Fruit fly (Drosophila melanogaster) whole organism, embryonic: ENCODE results near the gene CG9498.

Source experiments
- Abd-B ChIP-seq: fragments of 200-800 bp; sonication (Bioruptor generic); optimal IDR thresholded peaks from 2 replicates; lab custom pipeline; 2018; ENCODE audit warnings: missing biosample characterization, mild to moderate bottlenecking, missing genetic modification characterization, moderate library complexity
- Atf3 ChIP-seq: fragments of 200-800 bp; sonication (Bioruptor generic); optimal IDR thresholded peaks from 3 replicates; lab custom pipeline; 2016; ENCODE audit warnings: missing biosample characterization, missing genetic modification characterization
- CG10321 ChIP-seq: fragments of 200-800 bp; sonication (Bioruptor generic); IDR thresholded peaks from 2 replicates; pipeline ENCODE4 v1.3.6; 2022; ENCODE audit warnings: missing biosample characterization, missing genetic modification characterization
- CG11085 ChIP-seq: fragments of 200-800 bp; sonication (Bioruptor generic); IDR thresholded peaks from 2 replicates; pipeline ENCODE4 v1.3.6; 2022; ENCODE audit warnings: missing biosample characterization, missing genetic modification characterization
- CG11247 ChIP-seq: fragments of 200-800 bp; sonication (Bioruptor generic); IDR thresholded peaks from 2 replicates; pipeline ENCODE4 v1.3.6; 2022; ENCODE audit warnings: missing biosample characterization, missing genetic modification characterization
- CG12155 ChIP-seq: fragments of 200-800 bp; sonication (Bioruptor generic); optimal IDR thresholded peaks from 3 replicates; lab custom pipeline; 2016; ENCODE audit warnings: missing biosample characterization, missing genetic modification characterization
- CG12744 ChIP-seq: fragments of 200-800 bp; sonication (Bioruptor generic); optimal IDR thresholded peaks from 2 replicates; lab custom pipeline; 2016; ENCODE audit warnings: missing biosample characterization, missing genetic modification characterization
- CG12769 ChIP-seq: fragments of 200-800 bp; sonication (Bioruptor generic); optimal IDR thresholded peaks from 2 replicates; lab custom pipeline; 2019; ENCODE audit warnings: missing biosample characterization, mild to moderate bottlenecking, missing genetic modification characterization, moderate library complexity
- CG13123 ChIP-seq: fragments of 200-800 bp; sonication (Bioruptor generic); optimal IDR thresholded peaks from 2 replicates; lab custom pipeline; 2016; ENCODE audit warnings: missing biosample characterization, missing genetic modification characterization
- CG14860 ChIP-seq: fragments of 200-800 bp; sonication (Bioruptor generic); IDR thresholded peaks from 3 replicates; pipeline ENCODE4 v1.3.6; 2022; ENCODE audit warnings: missing biosample characterization, missing genetic modification characterization; ENCODE audit not compliant: partially characterized antibody
- CG1603 ChIP-seq: fragments of 200-800 bp; sonication (Bioruptor generic); optimal IDR thresholded peaks from 2 replicates; lab custom pipeline; 2019; ENCODE audit warnings: missing biosample characterization, mild to moderate bottlenecking, missing genetic modification characterization, moderate library complexity
- CG30020 ChIP-seq: fragments of 200-800 bp; optimal IDR thresholded peaks from 2 replicates; lab custom pipeline; 2019; ENCODE audit warnings: missing biosample characterization, mild to moderate bottlenecking, missing genetic modification characterization, moderate library complexity
- CG32767 ChIP-seq: fragments of 200-800 bp; sonication (Bioruptor generic); IDR thresholded peaks from 2 replicates; pipeline ENCODE4 v1.3.6; 2022; ENCODE audit warnings: missing biosample characterization, missing genetic modification characterization
- CG34224 ChIP-seq: fragments of 200-800 bp; sonication (Bioruptor generic); IDR thresholded peaks from 3 replicates; pipeline ENCODE4 v1.3.6; 2022; ENCODE audit warnings: missing biosample characterization, missing genetic modification characterization; ENCODE audit not compliant: partially characterized antibody
- CG34422 ChIP-seq: fragments of 200-800 bp; sonication (Bioruptor generic); IDR thresholded peaks from 3 replicates; pipeline ENCODE4 v1.3.6; 2022; ENCODE audit warnings: missing biosample characterization, missing genetic modification characterization
- CG3726 ChIP-seq: fragments of 200-800 bp; sonication (Bioruptor generic); IDR thresholded peaks from 3 replicates; pipeline ENCODE4, ENCODE4 v1.3.6; 2022; ENCODE audit warnings: missing biosample characterization, missing genetic modification characterization
- CG3847 ChIP-seq: fragments of 200-800 bp; sonication (Bioruptor generic); IDR thresholded peaks from 2 replicates; pipeline ENCODE4 v1.3.6; 2022; ENCODE audit warnings: missing biosample characterization, missing genetic modification characterization
- CG4360 ChIP-seq: fragments of 200-800 bp; sonication (Bioruptor generic); IDR thresholded peaks from 2 replicates; pipeline ENCODE4 v1.3.6; 2022; ENCODE audit warnings: missing biosample characterization, missing genetic modification characterization
- CG4404 ChIP-seq: fragments of 200-800 bp; sonication (Bioruptor generic); IDR thresholded peaks from 2 replicates; pipeline ENCODE4 v1.3.6; 2022; ENCODE audit warnings: missing biosample characterization, missing genetic modification characterization
- CG6765 ChIP-seq: fragments of 200-800 bp; sonication (Bioruptor generic); optimal IDR thresholded peaks from 3 replicates; lab custom pipeline; 2017; ENCODE audit warnings: missing biosample characterization, mild to moderate bottlenecking, missing genetic modification characterization
- CG7963 ChIP-seq: fragments of 200-800 bp; sonication (Bioruptor generic); IDR thresholded peaks from 3 replicates; pipeline ENCODE4 v1.3.6; 2022; ENCODE audit warnings: missing biosample characterization, missing genetic modification characterization; ENCODE audit not compliant: partially characterized antibody
- CTCF ChIP-seq: fragments of 200-800 bp; sonication (Bioruptor generic); optimal IDR thresholded peaks from 2 replicates; lab custom pipeline; 2017; ENCODE audit warnings: missing biosample characterization, mild to moderate bottlenecking, missing genetic modification characterization, moderate library complexity
- HLH4C ChIP-seq: fragments of 200-800 bp; sonication (Bioruptor generic); IDR thresholded peaks from 3 replicates; pipeline ENCODE4 v1.3.6; 2022; ENCODE audit warnings: missing biosample characterization, missing genetic modification characterization; ENCODE audit not compliant: partially characterized antibody
- Hr78 ChIP-seq, 2 experiments: fragments of 200-800 bp in 1 of 2; fragments of >200 bp in 1 of 2; sonication (Bioruptor generic) in 1 of 2; optimal IDR thresholded peaks; 2 replicates each; lab custom pipeline; 2017 to 2019; ENCODE audit warnings: missing biosample characterization in 2 of 2, missing genetic modification characterization in 2 of 2, mild to moderate bottlenecking in 1 of 2, moderate library complexity in 1 of 2
- Hsf ChIP-seq: fragments of 200-800 bp; sonication (Bioruptor generic); optimal IDR thresholded peaks from 3 replicates; lab custom pipeline; 2016; ENCODE audit warnings: missing biosample characterization, missing genetic modification characterization
- NC2α ChIP-seq: fragments of 200-800 bp; sonication (Bioruptor generic); optimal IDR thresholded peaks from 2 replicates; lab custom pipeline; 2016; ENCODE audit warnings: missing biosample characterization, missing genetic modification characterization
- NFAT ChIP-seq: fragments of 200-800 bp; sonication (Bioruptor generic); IDR thresholded peaks from 2 replicates; pipeline ENCODE4 v1.3.6; 2022; ENCODE audit warnings: missing biosample characterization, missing genetic modification characterization
- Neu2 ChIP-seq: fragments of 200-800 bp; sonication (Bioruptor generic); optimal IDR thresholded peaks from 3 replicates; lab custom pipeline; 2016; ENCODE audit warnings: missing biosample characterization, missing genetic modification characterization, borderline replicate concordance
- Ssrp ChIP-seq: fragments of 200-800 bp; sonication (Bioruptor generic); optimal IDR thresholded peaks from 2 replicates; lab custom pipeline; 2018; ENCODE audit warnings: missing biosample characterization, mild to moderate bottlenecking, missing genetic modification characterization, moderate library complexity
- btn ChIP-seq: fragments of 200-800 bp; sonication (Bioruptor generic); optimal IDR thresholded peaks from 2 replicates; lab custom pipeline; 2016; ENCODE audit warnings: missing biosample characterization, missing genetic modification characterization
- cg ChIP-seq: fragments of 200-800 bp; sonication (Bioruptor generic); optimal IDR thresholded peaks from 3 replicates; lab custom pipeline; 2019; ENCODE audit warnings: missing biosample characterization, mild to moderate bottlenecking, missing genetic modification characterization, moderate library complexity
- dan ChIP-seq: fragments of 200-800 bp; sonication (Bioruptor generic); IDR thresholded peaks from 2 replicates; pipeline ENCODE4 v1.3.6; 2022; ENCODE audit warnings: missing biosample characterization, missing genetic modification characterization
- gro ChIP-seq: fragments of 200-800 bp; sonication (Bioruptor generic); optimal IDR thresholded peaks from 2 replicates; lab custom pipeline; 2016; ENCODE audit warnings: missing biosample characterization, missing genetic modification characterization
- gsb ChIP-seq: fragments of 200-800 bp; sonication (Bioruptor generic); IDR thresholded peaks from 2 replicates; pipeline ENCODE4 v1.3.6; 2022; ENCODE audit warnings: missing biosample characterization, missing genetic modification characterization
- jumu ChIP-seq: fragments of 200-800 bp; sonication (Bioruptor generic); optimal IDR thresholded peaks from 3 replicates; lab custom pipeline; 2016; ENCODE audit warnings: missing biosample characterization, missing genetic modification characterization
- lmd ChIP-seq: fragments of 200-800 bp; sonication (Bioruptor generic); IDR thresholded peaks from 2 replicates; pipeline ENCODE4 v1.3.6; 2022; ENCODE audit warnings: missing biosample characterization, missing genetic modification characterization
- pb ChIP-seq: fragments of 200-800 bp; sonication (Bioruptor generic); optimal IDR thresholded peaks from 3 replicates; lab custom pipeline; 2016; ENCODE audit warnings: missing biosample characterization, missing genetic modification characterization
- ranshi ChIP-seq: fragments of 200-800 bp; sonication (Bioruptor generic); IDR thresholded peaks from 2 replicates; pipeline ENCODE4 v1.3.6; 2022; ENCODE audit warnings: missing biosample characterization, missing genetic modification characterization
- rib ChIP-seq: fragments of 200-800 bp; sonication (Bioruptor generic); IDR thresholded peaks from 2 replicates; pipeline ENCODE4 v1.3.6; 2022; ENCODE audit warnings: missing biosample characterization, missing genetic modification characterization
- sd ChIP-seq: fragments of 200-800 bp; sonication (Bioruptor generic); optimal IDR thresholded peaks from 3 replicates; lab custom pipeline; 2018; ENCODE audit warnings: missing biosample characterization, mild to moderate bottlenecking, missing genetic modification characterization, moderate library complexity
- sima ChIP-seq: fragments of 200-800 bp; sonication (Bioruptor generic); optimal IDR thresholded peaks from 2 replicates; lab custom pipeline; 2016; ENCODE audit warnings: missing biosample characterization, missing genetic modification characterization
- so ChIP-seq: fragments of 200-800 bp; sonication (Bioruptor generic); IDR thresholded peaks from 3 replicates; pipeline ENCODE4 v1.3.6; 2022; ENCODE audit warnings: missing biosample characterization, missing genetic modification characterization
- sr ChIP-seq: fragments of 200-800 bp; sonication (Bioruptor generic); IDR thresholded peaks from 3 replicates; pipeline ENCODE4 v1.3.6; 2022; ENCODE audit warnings: missing biosample characterization, missing genetic modification characterization
- toy ChIP-seq: fragments of 200-800 bp; sonication (Bioruptor generic); IDR thresholded peaks from 2 replicates; pipeline ENCODE4 v1.3.6; 2022; ENCODE audit warnings: missing biosample characterization, missing genetic modification characterization
- tup ChIP-seq: fragments of 200-800 bp; sonication (Bioruptor generic); optimal IDR thresholded peaks from 2 replicates; lab custom pipeline; 2016; ENCODE audit warnings: missing biosample characterization, mild to moderate bottlenecking, missing genetic modification characterization, moderate library complexity

CG9498 gene

dm6 chr2L:6397149-6397548, 46.3 kb upstream of the CG9498 start, which contains the start of gene CG42369:
CG42369 (minus strand) TSS chr2L:6397249.
- TF ChIP-seq Ssrp (tag; lab: Kevin White, UChicago): no peak
- no peak for TF ChIP-seq CG4360
- no peak for TF ChIP-seq CG11247
- TF ChIP-seq sima: no peak
- TF ChIP-seq CG34422: no peak
- TF ChIP-seq Hsf: no peak
- TF ChIP-seq CG11085: no peak
- no peak for TF ChIP-seq HLH4C (GFP tag; lab: Robert Waterston, UW)
- TF ChIP-seq, all 482 proteins: peak for 0

- TF ChIP-seq CG10321 (GFP tag; lab: Robert Waterston, UW) (no peak), CTCF (GFP tag; lab: Kevin White, UChicago) (peak; percentile 74), NFAT (GFP tag; lab: Robert Waterston, UW) (0 out of 2 replicates have a peak, but pooled peaks have one; percentile 2)
These were observed 40.6 kb upstream of the CG9498 start for dm6 chr2L:6391469-6391868.

dm6 chr2L:6387068-6387467, 36.2 kb upstream of the CG9498 start:
- TF ChIP-seq Atf3 (no peak), pb (no peak), CG12155 (GFP tag; lab: Kevin White, UChicago) (no peak), ranshi (GFP tag; lab: Robert Waterston, UW) (no peak), sr (GFP tag; lab: Robert Waterston, UW) (no peak)

- no peak for TF ChIP-seq cg
- TF ChIP-seq gsb (GFP tag; lab: Robert Waterston, UW): no peak
- TF ChIP-seq Neu2 (GFP tag; lab: Kevin White, UChicago): no peak
- no peak for TF ChIP-seq CG6765 (GFP tag; lab: Kevin White, UChicago)
- TF ChIP-seq Hr78 (GFP tag; optimal IDR thresholded peaks at IDR 0.05; lab: Kevin White, UChicago): no peak
- no peak for TF ChIP-seq lmd (GFP tag; lab: Robert Waterston, UW)
- TF ChIP-seq CG13123 (GFP tag; lab: Kevin White, UChicago): no peak
- TF ChIP-seq btn (GFP tag; lab: Kevin White, UChicago): no peak
- TF ChIP-seq dan (GFP tag; lab: Robert Waterston, UW): no peak
- no peak for TF ChIP-seq CG34224
- TF ChIP-seq CG30020 (tag; lab: Kevin White, UChicago): no peak
- TF ChIP-seq CG12769 (tag; lab: Kevin White, UChicago): no peak
- no peak for TF ChIP-seq tup (GFP tag; lab: Kevin White, UChicago)
- TF ChIP-seq CG4404 (GFP tag; lab: Robert Waterston, UW): no peak
- no peak for TF ChIP-seq CG14860 (GFP tag; lab: Robert Waterston, UW)
- TF ChIP-seq jumu (GFP tag; lab: Kevin White, UChicago): no peak
These were observed 34.6 kb upstream of the CG9498 start, which contains the start of gene Nepl6 for dm6 chr2L:6385409-6385808. Nepl6 (minus strand) TSS chr2L:6385512.

- no peak for TF ChIP-seq CG12744 (GFP tag; lab: Kevin White, UChicago)
- no peak for TF ChIP-seq rib (GFP tag; lab: Robert Waterston, UW)
- no peak for TF ChIP-seq CG1603 (tag; lab: Kevin White, UChicago)
- no peak for TF ChIP-seq so (GFP tag; lab: Robert Waterston, UW)
- TF ChIP-seq NC2α (GFP tag; lab: Kevin White, UChicago): no peak
- TF ChIP-seq gro (GFP tag; lab: Kevin White, UChicago): no peak
- no peak for TF ChIP-seq CG3726 (GFP tag; lab: Robert Waterston, UW)
- no peak for TF ChIP-seq CG3847 (GFP tag; lab: Robert Waterston, UW)
- TF ChIP-seq Neu2 (GFP tag; lab: Kevin White, UChicago): no peak
- TF ChIP-seq toy: no peak
- TF ChIP-seq CG32767: no peak
- no peak for TF ChIP-seq sd
- TF ChIP-seq CG7963 (GFP tag; lab: Robert Waterston, UW): no peak
- TF ChIP-seq Hsf: no peak
- no peak for TF ChIP-seq Abd-B (GFP tag; lab: Kevin White, UChicago)
These were observed 30.1 kb upstream of the CG9498 start, which contains the start of gene Nepl5 for dm6 chr2L:6380966-6381365. Nepl5 (plus strand) TSS chr2L:6381266.
